Worm (Caenorhabditis elegans): Measurements from ENCODE around the gene skr-20.

Gene skr-20

DNA sequence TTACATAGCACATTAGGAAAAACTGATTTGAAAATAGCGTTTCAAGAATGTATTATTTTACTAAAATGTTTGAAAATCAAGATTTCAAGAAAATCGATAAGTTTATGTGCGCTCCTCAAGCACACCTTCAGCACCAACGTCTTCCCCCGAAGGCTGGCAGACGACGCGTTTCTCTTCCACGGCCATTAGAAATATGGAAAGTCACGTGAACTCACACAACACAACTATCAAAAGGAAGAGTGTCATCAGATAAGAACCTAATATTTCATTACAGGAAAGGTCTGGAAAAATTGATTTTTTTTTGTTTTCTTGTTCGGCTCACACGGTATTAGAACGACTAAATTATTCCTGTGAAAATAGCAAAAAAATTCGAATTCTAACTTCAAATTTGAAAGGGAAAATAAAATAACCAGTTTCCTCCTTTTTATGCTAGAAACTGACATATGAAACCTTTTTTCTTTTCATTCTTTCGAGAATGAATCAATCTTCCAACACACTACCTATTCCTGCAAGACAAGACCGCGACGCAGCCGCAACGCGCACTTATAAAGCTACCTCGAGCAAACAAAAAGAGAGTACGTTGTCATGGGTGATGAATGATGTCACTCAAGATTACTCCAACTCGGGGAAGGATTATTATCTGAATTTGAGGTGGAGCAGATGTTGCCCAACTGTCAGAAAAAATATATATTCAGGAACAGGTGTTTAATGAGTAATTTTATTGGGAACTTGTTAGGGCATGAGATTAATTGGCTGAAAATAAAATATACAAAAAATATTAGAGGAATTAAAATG is 2.0 kb upstream of the skr-20 start:
- TF ChIP-seq madf-3 (GFP tag; IDR thresholded peaks at IDR 0.05), result peak; percentile 78; the same call in 1 of the 2 replicates
- TF ChIP-seq F37B4.10 (GFP tag; IDR thresholded peaks at IDR 0.05), result no peak
- TF ChIP-seq nhr-90 (tag; optimal IDR thresholded peaks at IDR 0.05), result no peak
- no peak for TF ChIP-seq ceh-91 (GFP tag; IDR thresholded peaks at IDR 0.05)
- peak; percentile 67 for TF ChIP-seq nhr-80 (tag; optimal IDR thresholded peaks at IDR 0.05)
- no peak for TF ChIP-seq snpc-1.1 (tag; optimal IDR thresholded peaks at IDR 0.05; ENCODE audit: insufficient read depth)
- no peak for TF ChIP-seq ztf-25 (GFP tag; IDR thresholded peaks at IDR 0.05)
- no peak for TF ChIP-seq ekl-4 (GFP tag; IDR thresholded peaks at IDR 0.05)
- no peak for TF ChIP-seq cebp-2 (GFP tag; IDR thresholded peaks at IDR 0.05)
- no peak for TF ChIP-seq egl-44 (GFP tag; IDR thresholded peaks at IDR 0.05)
- TF ChIP-seq hsf-1 (GFP tag; IDR thresholded peaks at IDR 0.05), result 0 out of 2 replicates have a peak, but pooled peaks have one; percentile 11
- no peak for TF ChIP-seq attf-5 (GFP tag; optimal IDR thresholded peaks at IDR 0.05)
- no peak for TF ChIP-seq B0261.1 (tag; optimal IDR thresholded peaks at IDR 0.05)
- TF ChIP-seq nhr-179 (tag; optimal IDR thresholded peaks at IDR 0.05), result no peak
- TF ChIP-seq egrh-3 (GFP tag; IDR thresholded peaks at IDR 0.05), result no peak
- TF ChIP-seq unc-130 (GFP tag; optimal IDR thresholded peaks at IDR 0.05), result no peak
- TF ChIP-seq unc-62 (GFP tag; optimal IDR thresholded peaks at IDR 0.05), result peak; percentile 29
- TF ChIP-seq C17E4.6 (GFP tag; IDR thresholded peaks at IDR 0.05), result no peak
- TF ChIP-seq dox-1 (GFP tag; IDR thresholded peaks at IDR 0.05), result no peak
- no peak for TF ChIP-seq efl-1 (GFP tag; optimal IDR thresholded peaks at IDR 0.05)
- TF ChIP-seq rpc-1 (optimal IDR thresholded peaks at IDR 0.05), result no peak
- TF ChIP-seq rpc-1 (tag; optimal IDR thresholded peaks at IDR 0.05), result no peak
- TF ChIP-seq F33H1.4 (GFP tag; IDR thresholded peaks at IDR 0.05), result no peak
- no peak for TF ChIP-seq lsy-27 (tag; optimal IDR thresholded peaks at IDR 0.05; ENCODE audit: borderline replicate concordance, insufficient read depth)
- TF ChIP-seq lin-40 (tag; optimal IDR thresholded peaks at IDR 0.05), result peak; percentile 9
- TF ChIP-seq hlh-26 (GFP tag; conservative IDR thresholded peaks at IDR 0.05), result no peak
- no peak for TF ChIP-seq B0035.1 (tag; optimal IDR thresholded peaks at IDR 0.05)
- no peak for TF ChIP-seq rcor-1 (GFP tag; IDR thresholded peaks at IDR 0.05)

DNA sequence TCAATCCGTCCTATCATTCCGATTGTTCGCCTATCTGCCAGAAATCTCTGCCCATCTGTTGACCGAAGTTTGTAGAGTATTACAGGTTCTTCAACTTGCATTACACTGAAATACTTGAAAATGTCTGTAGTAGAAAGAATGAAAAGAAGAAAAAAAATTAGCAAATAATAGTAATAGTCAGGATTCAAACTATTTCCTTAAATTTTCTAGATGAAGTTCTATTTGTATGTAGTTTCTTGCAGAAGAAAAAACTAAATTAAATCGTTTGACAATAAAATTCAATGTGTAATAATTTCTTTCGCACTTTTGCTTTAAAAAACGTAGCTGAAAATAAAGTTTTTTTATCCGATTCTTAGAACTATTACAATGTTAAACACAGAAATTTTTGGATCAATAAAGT is 1.3 kb upstream of the skr-20 start, which contains the start of gene skr-19:
TSS of gene skr-19 (minus strand) at position 101 of the 400 bp plus-strand sequence.
- TF ChIP-seq efl-1 (GFP tag; optimal IDR thresholded peaks at IDR 0.05) (no peak), rpc-1 (optimal IDR thresholded peaks at IDR 0.05) (no peak), rpc-1 (tag; optimal IDR thresholded peaks at IDR 0.05) (no peak), tbx-9 (tag; optimal IDR thresholded peaks at IDR 0.05; ENCODE audit: borderline replicate concordance) (no peak), aptf-2 (GFP tag; conservative IDR thresholded peaks at IDR 0.05) (no peak), F23B12.7 (tag; optimal IDR thresholded peaks at IDR 0.05; ENCODE audit: insufficient read depth) (no peak), bed-2 (GFP tag; IDR thresholded peaks at IDR 0.05) (no peak), C06A6.2 (GFP tag; conservative IDR thresholded peaks at IDR 0.05) (no peak)

DNA sequence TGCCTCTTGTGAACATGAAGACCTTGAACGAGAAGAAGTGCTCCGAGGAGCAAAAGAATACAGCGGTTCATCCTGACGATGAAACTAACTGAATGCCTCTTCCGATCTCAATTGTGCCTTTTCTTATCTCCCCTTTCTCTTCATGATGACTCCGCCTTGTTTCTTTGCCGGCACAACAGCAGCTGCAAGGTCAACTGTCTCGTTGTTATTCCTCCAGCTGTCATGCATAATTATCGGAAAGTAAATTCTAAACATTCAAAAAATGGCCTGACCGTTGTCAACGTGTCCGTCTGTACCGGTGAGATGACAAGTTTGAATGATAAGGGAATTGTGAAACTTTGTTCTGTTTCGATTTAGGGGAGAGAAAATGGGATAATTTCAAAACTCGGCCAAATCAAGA is 2.0 kb downstream of the skr-20 start, which contains the start of gene asp-4:
TSS of gene asp-4 (minus strand) at position 106 of the 400 bp plus-strand sequence.
- no peak for TF ChIP-seq gei-17 (GFP tag; optimal IDR thresholded peaks at IDR 0.05)
- peak; percentile 84 for TF ChIP-seq unc-62 (GFP tag; optimal IDR thresholded peaks at IDR 0.05)
- peak; percentile 51 for TF ChIP-seq dox-1 (GFP tag; IDR thresholded peaks at IDR 0.05)
- peak; percentile 85 for TF ChIP-seq nhr-80 (tag; optimal IDR thresholded peaks at IDR 0.05)
- peak; percentile 3 for TF ChIP-seq tbp1 (GFP tag; optimal IDR thresholded peaks at IDR 0.05)
- no peak for TF ChIP-seq rpc-1 (optimal IDR thresholded peaks at IDR 0.05)
- no peak for TF ChIP-seq rpc-1 (tag; optimal IDR thresholded peaks at IDR 0.05)
- TF ChIP-seq mcd-1 (GFP tag; IDR thresholded peaks at IDR 0.05), result no peak
- TF ChIP-seq ztf-22 (GFP tag; optimal IDR thresholded peaks at IDR 0.05), result peak; percentile 13
- peak in 1 of 2 experiments; percentile 33 for TF ChIP-seq let-607 (tag; optimal IDR thresholded peaks at IDR 0.05)
- no peak; the same call in 1 of the 2 replicates for TF ChIP-seq cebp-1 (GFP tag; IDR thresholded peaks at IDR 0.05)
- TF ChIP-seq cebp-1 (tag; optimal IDR thresholded peaks at IDR 0.05), result peak; percentile 36

All from whole organism, young adult.